Worm (Caenorhabditis elegans) whole organism, late embryonic: ENCODE data around the gene ugt-38.
A peak's percentile ranks its signal among the peaks of the same experiment; 100 is the strongest.

Experiments used
- F13H6.1 ChIP-seq: sonication (generic microtip); optimal IDR thresholded peaks from 2 replicates; lab custom pipeline; 2016; ENCODE audit warnings: missing genetic modification characterization, missing compliant biosample characterization
- K09A11.1 ChIP-seq: sonication (generic microtip); optimal IDR thresholded peaks from 2 replicates; lab custom pipeline; 2017; ENCODE audit warnings: antibody characterized with exemption, mild to moderate bottlenecking, missing genetic modification characterization, missing compliant biosample characterization; ENCODE audit not compliant: insufficient read depth
- T23F11.4 ChIP-seq: fragments of 200-800 bp; sonication (Bioruptor generic); optimal IDR thresholded peaks from 2 replicates; lab custom pipeline; 2018; ENCODE audit warnings: mild to moderate bottlenecking, missing genetic modification characterization, missing compliant biosample characterization
- Y22D7AL.16 ChIP-seq: sonication (generic microtip); optimal IDR thresholded peaks from 2 replicates; lab custom pipeline; 2016; ENCODE audit warnings: missing genetic modification characterization, missing compliant biosample characterization
- ceh-14 ChIP-seq: sonication (generic microtip); optimal IDR thresholded peaks from 2 replicates; lab custom pipeline; 2016; ENCODE audit warnings: missing genotype, missing genetic modification characterization, missing compliant biosample characterization
- ceh-18 ChIP-seq: sonication (generic microtip); optimal IDR thresholded peaks from 2 replicates; lab custom pipeline; 2016; ENCODE audit warnings: missing genetic modification characterization, missing compliant biosample characterization
- ceh-30 ChIP-seq: fragments of 150-350 bp; optimal IDR thresholded peaks from 2 replicates; lab custom pipeline; 2014; ENCODE audit warnings: missing biosample characterization, missing genetic modification characterization
- ceh-31 ChIP-seq: sonication (generic microtip); optimal IDR thresholded peaks from 2 replicates; lab custom pipeline; 2016; ENCODE audit warnings: missing genetic modification characterization, missing compliant biosample characterization
- ceh-34 ChIP-seq: sonication (generic microtip); optimal IDR thresholded peaks from 2 replicates; lab custom pipeline; 2016; ENCODE audit warnings: mild to moderate bottlenecking, missing genetic modification characterization, missing compliant biosample characterization
- ceh-48 ChIP-seq: sonication (generic microtip); optimal IDR thresholded peaks from 2 replicates; lab custom pipeline; 2016; ENCODE audit warnings: missing genetic modification characterization, inconsistent platforms, missing compliant biosample characterization
- ceh-6 ChIP-seq: fragments of 200-800 bp; sonication (Bioruptor generic); optimal IDR thresholded peaks from 2 replicates; lab custom pipeline; 2018; ENCODE audit warnings: mild to moderate bottlenecking, missing genetic modification characterization, missing compliant biosample characterization
- ceh-9 ChIP-seq: sonication (generic microtip); optimal IDR thresholded peaks from 2 replicates; lab custom pipeline; 2016; ENCODE audit warnings: mild to moderate bottlenecking, missing genetic modification characterization, inconsistent platforms, missing compliant biosample characterization
- dmd-4 ChIP-seq: sonication (generic microtip); optimal IDR thresholded peaks from 2 replicates; lab custom pipeline; 2016; ENCODE audit warnings: borderline replicate concordance, missing genetic modification characterization, missing compliant biosample characterization
- dve-1 ChIP-seq: sonication (generic microtip); optimal IDR thresholded peaks from 2 replicates; lab custom pipeline; 2017; ENCODE audit warnings: antibody characterized with exemption, mild to moderate bottlenecking, missing genetic modification characterization, missing compliant biosample characterization
- elt-2 ChIP-seq: sonication (generic microtip); optimal IDR thresholded peaks from 2 replicates; lab custom pipeline; 2016; ENCODE audit warnings: missing genetic modification reagents, missing genetic modification characterization, missing compliant biosample characterization
- elt-4 ChIP-seq: sonication (generic microtip); optimal IDR thresholded peaks from 2 replicates; lab custom pipeline; 2016; ENCODE audit warnings: missing genetic modification characterization, missing compliant biosample characterization
- ets-4 ChIP-seq: sonication (generic microtip); optimal IDR thresholded peaks from 2 replicates; lab custom pipeline; 2016; ENCODE audit warnings: missing genetic modification characterization, missing compliant biosample characterization
- eyg-1 ChIP-seq: sonication (generic microtip); optimal IDR thresholded peaks from 2 replicates; lab custom pipeline; 2016; ENCODE audit warnings: missing genotype, missing genetic modification characterization, missing compliant biosample characterization
- fax-1 ChIP-seq: sonication (generic microtip); optimal IDR thresholded peaks from 2 replicates; lab custom pipeline; 2016; ENCODE audit warnings: missing genotype, missing genetic modification characterization, missing compliant biosample characterization
- fkh-10 ChIP-seq: fragments of 150-350 bp; optimal IDR thresholded peaks from 2 replicates; lab custom pipeline; 2014; ENCODE audit warnings: missing biosample characterization, missing genetic modification reagents, missing genetic modification characterization
- fkh-6 ChIP-seq: sonication (generic microtip); optimal IDR thresholded peaks from 2 replicates; lab custom pipeline; 2016; ENCODE audit warnings: missing genetic modification characterization, missing compliant biosample characterization
- gmeb-2 ChIP-seq: sonication (generic microtip); optimal IDR thresholded peaks from 2 replicates; lab custom pipeline; 2016; ENCODE audit warnings: missing genetic modification characterization, inconsistent platforms, missing compliant biosample characterization
- hlh-15 ChIP-seq: sonication (generic microtip); optimal IDR thresholded peaks from 2 replicates; lab custom pipeline; 2016; ENCODE audit warnings: missing genetic modification characterization, missing compliant biosample characterization
- hlh-30 ChIP-seq: sonication (generic microtip); optimal IDR thresholded peaks from 2 replicates; lab custom pipeline; 2017; ENCODE audit warnings: antibody characterized with exemption, missing genetic modification characterization, missing compliant biosample characterization; ENCODE audit not compliant: insufficient read depth
- hlh-8 ChIP-seq: sonication (generic microtip); optimal IDR thresholded peaks from 2 replicates; lab custom pipeline; 2016; ENCODE audit warnings: missing genotype, missing genetic modification characterization, missing compliant biosample characterization
- lim-6 ChIP-seq: sonication (generic microtip); optimal IDR thresholded peaks from 2 replicates; lab custom pipeline; 2016; ENCODE audit warnings: missing genetic modification characterization, missing compliant biosample characterization
- madf-2 ChIP-seq: sonication (generic microtip); optimal IDR thresholded peaks from 2 replicates; lab custom pipeline; 2017; ENCODE audit warnings: missing genetic modification characterization, missing compliant biosample characterization
- nfya-1 ChIP-seq: sonication (generic microtip); optimal IDR thresholded peaks from 2 replicates; lab custom pipeline; 2017; ENCODE audit warnings: missing genetic modification characterization, mild to moderate bottlenecking, missing compliant biosample characterization, antibody characterized with exemption, moderate library complexity
- npax-4 ChIP-seq: sonication (generic microtip); optimal IDR thresholded peaks from 2 replicates; lab custom pipeline; 2016; ENCODE audit warnings: missing genetic modification characterization, missing compliant biosample characterization
- odd-2 ChIP-seq: sonication (generic microtip); optimal IDR thresholded peaks from 2 replicates; lab custom pipeline; 2017; ENCODE audit warnings: antibody characterized with exemption, mild to moderate bottlenecking, missing genetic modification characterization, missing compliant biosample characterization
- pat-9 ChIP-seq: fragments of 200-800 bp; sonication (Bioruptor generic); optimal IDR thresholded peaks from 2 replicates; lab custom pipeline; 2018; ENCODE audit warnings: mild to moderate bottlenecking, missing genetic modification characterization, moderate library complexity, missing compliant biosample characterization
- pax-1 ChIP-seq: fragments of 150-350 bp; optimal IDR thresholded peaks from 2 replicates; lab custom pipeline; 2014; ENCODE audit warnings: missing biosample characterization, missing genetic modification characterization
- pha-2 ChIP-seq: sonication (generic microtip); optimal IDR thresholded peaks from 2 replicates; lab custom pipeline; 2017; ENCODE audit warnings: mild to moderate bottlenecking, missing genetic modification characterization, missing compliant biosample characterization
- pha-4 ChIP-seq: fragments of 150-350 bp; optimal IDR thresholded peaks from 2 replicates; lab custom pipeline; 2018; ENCODE audit warnings: missing biosample characterization, missing genetic modification reagents, missing genetic modification characterization
- pros-1 ChIP-seq: fragments of 150-350 bp; optimal IDR thresholded peaks from 2 replicates; lab custom pipeline; 2014; ENCODE audit warnings: missing biosample characterization, missing genetic modification reagents, missing genetic modification characterization
- ref-2 ChIP-seq: sonication (generic microtip); optimal IDR thresholded peaks from 2 replicates; lab custom pipeline; 2016; ENCODE audit warnings: missing genetic modification characterization, missing compliant biosample characterization
- rnt-1 ChIP-seq: sonication (generic microtip); optimal IDR thresholded peaks from 2 replicates; lab custom pipeline; 2016; ENCODE audit warnings: missing genetic modification characterization, missing compliant biosample characterization
- sox-2 ChIP-seq: fragments of 200-800 bp; sonication (Bioruptor generic); IDR thresholded peaks from 2 replicates; pipeline ENCODE4 v1.3.6; 2022; ENCODE audit warnings: missing genetic modification reagents, missing genetic modification characterization, missing compliant biosample characterization
- syd-9 ChIP-seq: sonication (generic microtip); optimal IDR thresholded peaks from 2 replicates; lab custom pipeline; 2016; ENCODE audit warnings: mild to moderate bottlenecking, missing genetic modification characterization, moderate library complexity, missing compliant biosample characterization
- tbx-2 ChIP-seq: sonication (generic microtip); optimal IDR thresholded peaks from 2 replicates; lab custom pipeline; 2016; ENCODE audit warnings: missing genetic modification characterization, missing compliant biosample characterization
- tbx-7 ChIP-seq: sonication (generic microtip); optimal IDR thresholded peaks from 2 replicates; lab custom pipeline; 2016; ENCODE audit warnings: missing genotype, missing genetic modification characterization, missing compliant biosample characterization
- unc-3 ChIP-seq, 2 experiments: fragments of 200-800 bp in 1 of 2; sonication (Bioruptor generic) in 1 of 2; sonication (generic microtip) in 1 of 2; conservative IDR thresholded peaks in 1 of 2; optimal IDR thresholded peaks in 1 of 2; 2 replicates each; pipeline versions ENCODE4 v1.3.6 to Lab custom; 2016 to 2022; ENCODE audit warnings: missing compliant biosample characterization in 2 of 2, missing genetic modification characterization in 2 of 2, missing genetic modification reagents in 1 of 2
- unc-42 ChIP-seq: sonication (generic microtip); optimal IDR thresholded peaks from 2 replicates; lab custom pipeline; 2016; ENCODE audit warnings: missing genotype, missing genetic modification characterization, missing compliant biosample characterization
- unc-55 ChIP-seq: sonication (generic microtip); optimal IDR thresholded peaks from 2 replicates; lab custom pipeline; 2017; ENCODE audit warnings: missing biosample characterization, missing genetic modification reagents, missing genetic modification characterization
- ztf-16 ChIP-seq: sonication (generic microtip); optimal IDR thresholded peaks from 2 replicates; lab custom pipeline; 2017; ENCODE audit warnings: missing genetic modification characterization, missing compliant biosample characterization

ugt-38 gene

ce11 chrV:7147370-7147769 lies at the start of gene ugt-38:
TSS of gene ugt-38 (minus strand) at chrV:7147470.
- TF ChIP-seq fax-1 (tag; lab: Kevin White, UChicago): no peak
- no peak for TF ChIP-seq elt-2 (tag; lab: Kevin White, UChicago)
- no peak for TF ChIP-seq T23F11.4 (GFP tag; lab: Kevin White, UChicago)
- TF ChIP-seq fkh-10 (GFP tag; lab: Kevin White, UChicago): no peak
- TF ChIP-seq odd-2 (tag; lab: Kevin White, UChicago): no peak
- no peak for TF ChIP-seq ref-2 (tag; lab: Kevin White, UChicago)
- TF ChIP-seq gmeb-2 (tag; lab: Kevin White, UChicago): no peak
- TF ChIP-seq F13H6.1: no peak
- TF ChIP-seq sox-2: no peak
- no peak for TF ChIP-seq ceh-48 (tag; lab: Kevin White, UChicago)
- TF ChIP-seq unc-55: no peak
- TF ChIP-seq npax-4: no peak
- TF ChIP-seq ceh-31 (tag; lab: Kevin White, UChicago): no peak
- no peak for TF ChIP-seq hlh-8
- no peak for TF ChIP-seq dmd-4 (tag; lab: Kevin White, UChicago)
- TF ChIP-seq ceh-34: no peak
- no peak for TF ChIP-seq syd-9
- no peak for TF ChIP-seq lim-6

ce11 chrV:7197036-7197435 lies 49.8 kb upstream of the ugt-38 start:
- no peak for TF ChIP-seq unc-3 (GFP tag; conservative IDR thresholded peaks at IDR 0.05; lab: Robert Waterston, UW)
- no peak for TF ChIP-seq unc-3 (tag; optimal IDR thresholded peaks at IDR 0.05; lab: Kevin White, UChicago)
- no peak for TF ChIP-seq fkh-6 (tag; lab: Kevin White, UChicago)
- TF ChIP-seq Y22D7AL.16 (tag; lab: Kevin White, UChicago): no peak
- TF ChIP-seq tbx-7: no peak
- no peak for TF ChIP-seq eyg-1 (tag; lab: Kevin White, UChicago)
- no peak for TF ChIP-seq pha-4 (tag; lab: Kevin White, UChicago)
- no peak for TF ChIP-seq fkh-10 (GFP tag; lab: Kevin White, UChicago)
- no peak for TF ChIP-seq unc-55
- TF ChIP-seq ceh-6 (GFP tag; lab: Kevin White, UChicago): no peak
- TF ChIP-seq ceh-48 (tag; lab: Kevin White, UChicago): no peak
- no peak for TF ChIP-seq fax-1 (tag; lab: Kevin White, UChicago)
- TF ChIP-seq hlh-8: no peak
- no peak for TF ChIP-seq T23F11.4 (GFP tag; lab: Kevin White, UChicago)
- no peak for TF ChIP-seq K09A11.1
- no peak for TF ChIP-seq ets-4 (tag; lab: Kevin White, UChicago)
- TF ChIP-seq ztf-16 (tag; lab: Kevin White, UChicago): no peak
- TF ChIP-seq tbx-2 (tag; lab: Kevin White, UChicago): no peak
- TF ChIP-seq syd-9: no peak
- TF ChIP-seq, all 69 proteins: peak for 0

ce11 chrV:7196498-7196966 lies 49.3 kb upstream of the ugt-38 start, which contains the start of gene F09G2.2:
TSS of gene F09G2.2 (plus strand) at chrV:7196916.
- TF ChIP-seq ceh-48 (tag; lab: Kevin White, UChicago) (no peak), elt-2 (tag; lab: Kevin White, UChicago) (peak; percentile 31), nfya-1 (tag; lab: Kevin White, UChicago) (peak; percentile 88), ceh-18 (peak; percentile 48), tbx-7 (no peak), pros-1 (peak; percentile 20), hlh-30 (tag; lab: Kevin White, UChicago) (peak; percentile 43), unc-55 (peak; percentile 73), ceh-30 (tag; lab: Kevin White, UChicago) (peak; percentile 17), madf-2 (tag; lab: Kevin White, UChicago) (peak; percentile 23), hlh-15 (tag; lab: Kevin White, UChicago) (no peak), ceh-14 (tag; lab: Kevin White, UChicago) (peak; percentile 1), Y22D7AL.16 (tag; lab: Kevin White, UChicago) (no peak), pax-1 (no peak), ref-2 (tag; lab: Kevin White, UChicago) (peak; percentile 25), pha-2 (tag; lab: Kevin White, UChicago) (no peak), rnt-1 (peak; percentile 50), unc-42 (tag; lab: Kevin White, UChicago) (peak; percentile 58), syd-9 (no peak), dve-1 (tag; lab: Kevin White, UChicago) (peak; percentile 42), pat-9 (no peak), ceh-9 (no peak), elt-4 (tag; lab: Kevin White, UChicago) (no peak), tbx-2 (tag; lab: Kevin White, UChicago) (peak; percentile 64), ceh-34 (peak; percentile 39), ceh-31 (tag; lab: Kevin White, UChicago) (peak; percentile 72), odd-2 (tag; lab: Kevin White, UChicago) (no peak)
